Fruit fly (Drosophila melanogaster) whole organism, embryonic: Measurements from ENCODE around the gene Hip14.
A peak's percentile ranks its signal among the peaks of the same experiment; 100 is the strongest.

Source experiments
- Atf-2 ChIP-seq: fragments of 200-800 bp; sonication (Bioruptor generic); optimal IDR thresholded peaks from 2 replicates; lab custom pipeline; 2016; ENCODE audit warnings: missing biosample characterization, missing genetic modification characterization
- BEAF-32 ChIP-seq: fragments of 200-800 bp; sonication (Bioruptor generic); optimal IDR thresholded peaks from 3 replicates; lab custom pipeline; 2017; ENCODE audit warnings: missing biosample characterization, missing genetic modification characterization, mild to moderate bottlenecking, moderate library complexity, missing genetic modification reagents
- CG10565 ChIP-seq: fragments of 200-800 bp; sonication (Bioruptor generic); optimal IDR thresholded peaks from 3 replicates; lab custom pipeline; 2016; ENCODE audit warnings: missing biosample characterization, mild to moderate bottlenecking, missing genetic modification characterization
- CG11085 ChIP-seq: fragments of 200-800 bp; sonication (Bioruptor generic); IDR thresholded peaks from 2 replicates; pipeline ENCODE4 v1.3.6; 2022; ENCODE audit warnings: missing biosample characterization, missing genetic modification characterization
- CG12071 ChIP-seq: fragments of 200-800 bp; sonication (Bioruptor generic); optimal IDR thresholded peaks from 3 replicates; lab custom pipeline; 2018; ENCODE audit warnings: missing biosample characterization, mild to moderate bottlenecking, missing genetic modification characterization
- CG13894 ChIP-seq: fragments of 200-800 bp; sonication (Bioruptor generic); optimal IDR thresholded peaks from 3 replicates; lab custom pipeline; 2018; ENCODE audit warnings: missing biosample characterization, mild to moderate bottlenecking, missing genetic modification characterization, moderate library complexity
- CG1529 ChIP-seq: fragments of 200-800 bp; sonication (Bioruptor generic); optimal IDR thresholded peaks from 3 replicates; lab custom pipeline; 2018; ENCODE audit warnings: missing biosample characterization, missing genetic modification characterization
- CG16779 ChIP-seq: fragments of 200-800 bp; sonication (Bioruptor generic); IDR thresholded peaks from 2 replicates; pipeline ENCODE4 v1.3.6; 2022; ENCODE audit warnings: missing biosample characterization, missing genetic modification characterization
- CG17328 ChIP-seq: fragments of 200-800 bp; sonication (Bioruptor generic); IDR thresholded peaks from 2 replicates; pipeline ENCODE4 v1.3.6; 2022; ENCODE audit warnings: missing biosample characterization, missing genetic modification characterization
- CG17359 ChIP-seq: fragments of 200-800 bp; sonication (Bioruptor generic); optimal IDR thresholded peaks from 3 replicates; lab custom pipeline; 2018; ENCODE audit warnings: missing biosample characterization, mild to moderate bottlenecking, missing genetic modification characterization, moderate library complexity
- CG2712 ChIP-seq: fragments of 200-800 bp; optimal IDR thresholded peaks from 3 replicates; lab custom pipeline; 2019; ENCODE audit warnings: missing biosample characterization, mild to moderate bottlenecking, missing genetic modification characterization, moderate library complexity
- CG30431 ChIP-seq: fragments of 200-800 bp; sonication (Bioruptor generic); optimal IDR thresholded peaks from 2 replicates; lab custom pipeline; 2017; ENCODE audit warnings: missing biosample characterization, missing genetic modification characterization
- CG31224 ChIP-seq: fragments of 200-800 bp; sonication (Bioruptor generic); IDR thresholded peaks from 2 replicates; pipeline ENCODE4 v1.3.6; 2022; ENCODE audit warnings: missing biosample characterization, missing genetic modification characterization
- CG31365 ChIP-seq: fragments of 200-800 bp; sonication (Bioruptor generic); optimal IDR thresholded peaks from 2 replicates; lab custom pipeline; 2018; ENCODE audit warnings: missing biosample characterization, mild to moderate bottlenecking, missing genetic modification characterization
- CG32772 ChIP-seq: fragments of 200-800 bp; sonication (Bioruptor generic); IDR thresholded peaks from 2 replicates; pipeline ENCODE4 v1.3.6; 2022; ENCODE audit warnings: missing biosample characterization, missing genetic modification characterization
- CG3726 ChIP-seq: fragments of 200-800 bp; sonication (Bioruptor generic); IDR thresholded peaks from 3 replicates; pipeline ENCODE4, ENCODE4 v1.3.6; 2022; ENCODE audit warnings: missing biosample characterization, missing genetic modification characterization
- CG3995 ChIP-seq: fragments of 200-800 bp; sonication (Bioruptor generic); optimal IDR thresholded peaks from 3 replicates; lab custom pipeline; 2016; ENCODE audit warnings: missing biosample characterization, missing genetic modification characterization
- CG7271 ChIP-seq: fragments of 200-800 bp; sonication (Bioruptor generic); optimal IDR thresholded peaks from 2 replicates; lab custom pipeline; 2018; ENCODE audit warnings: missing biosample characterization, mild to moderate bottlenecking, missing genetic modification characterization, moderate library complexity
- CG7928 ChIP-seq: fragments of 200-800 bp; sonication (Bioruptor generic); optimal IDR thresholded peaks from 2 replicates; lab custom pipeline; 2017; ENCODE audit warnings: missing biosample characterization, mild to moderate bottlenecking, missing genetic modification characterization
- CG7987 ChIP-seq: fragments of 200-800 bp; sonication (Bioruptor generic); optimal IDR thresholded peaks from 2 replicates; lab custom pipeline; 2018; ENCODE audit warnings: missing biosample characterization, mild to moderate bottlenecking, missing genetic modification characterization, moderate library complexity
- CG8765 ChIP-seq: fragments of 200-800 bp; sonication (Bioruptor generic); IDR thresholded peaks from 2 replicates; pipeline ENCODE4 v1.3.6; 2022; ENCODE audit warnings: missing biosample characterization, missing genetic modification characterization
- Chrac-16 ChIP-seq: fragments of 200-800 bp; sonication (Bioruptor generic); optimal IDR thresholded peaks from 3 replicates; lab custom pipeline; 2016; ENCODE audit warnings: missing biosample characterization, missing genetic modification characterization
- CoRest ChIP-seq: fragments of 200-800 bp; sonication (Bioruptor generic); optimal IDR thresholded peaks from 3 replicates; lab custom pipeline; 2018; ENCODE audit warnings: missing biosample characterization, mild to moderate bottlenecking, missing genetic modification characterization, moderate library complexity
- D ChIP-seq, 2 experiments: fragments of 200-800 bp in 1 of 2; fragments of >200 bp in 1 of 2; sonication (Bioruptor generic) in 1 of 2; optimal IDR thresholded peaks; 2 replicates in 1 of 2; 3 replicates in 1 of 2; lab custom pipeline; 2017; ENCODE audit warnings: mild to moderate bottlenecking in 1 of 2, missing biosample characterization in 1 of 2, missing genetic modification characterization in 1 of 2, missing genetic modification reagents in 1 of 2
- Ets97D ChIP-seq: fragments of 200-800 bp; sonication (Bioruptor generic); optimal IDR thresholded peaks from 3 replicates; lab custom pipeline; 2016; ENCODE audit warnings: missing biosample characterization, missing genetic modification characterization
- HHEX ChIP-seq: fragments of 200-800 bp; sonication (Bioruptor generic); optimal IDR thresholded peaks from 3 replicates; lab custom pipeline; 2017; ENCODE audit warnings: missing biosample characterization, mild to moderate bottlenecking, missing genetic modification characterization, missing genetic modification reagents
- HmgZ ChIP-seq: fragments of 200-800 bp; sonication (Bioruptor generic); optimal IDR thresholded peaks from 2 replicates; lab custom pipeline; 2018; ENCODE audit warnings: missing biosample characterization, mild to moderate bottlenecking, missing genetic modification characterization
- Hmr ChIP-seq: fragments of 200-800 bp; sonication (Bioruptor generic); optimal IDR thresholded peaks from 3 replicates; lab custom pipeline; 2017; ENCODE audit warnings: mild to moderate bottlenecking, missing biosample characterization, missing genetic modification reagents, missing genetic modification characterization
- Lhr ChIP-seq: fragments of 200-800 bp; sonication (Bioruptor generic); optimal IDR thresholded peaks from 3 replicates; lab custom pipeline; 2017; ENCODE audit warnings: mild to moderate bottlenecking, missing biosample characterization, missing genetic modification reagents, missing genetic modification characterization
- Lpt ChIP-seq: fragments of >200 bp; optimal IDR thresholded peaks from 2 replicates; lab custom pipeline; 2018; ENCODE audit warnings: missing biosample characterization, missing genetic modification characterization
- Med ChIP-seq: fragments of 200-800 bp; sonication (Bioruptor generic); peaks from one replicate; lab custom pipeline; 2016; ENCODE audit warnings: missing biosample characterization, missing genetic modification characterization, mild to moderate bottlenecking, inconsistent platforms, moderate library complexity
- NC2β ChIP-seq: fragments of 200-800 bp; sonication (Bioruptor generic); optimal IDR thresholded peaks from 2 replicates; lab custom pipeline; 2016; ENCODE audit warnings: missing biosample characterization, missing genetic modification characterization
- Nf-YA ChIP-seq: fragments of 200-800 bp; sonication (Bioruptor generic); IDR thresholded peaks from 2 replicates; pipeline ENCODE4 v1.3.6; 2022; ENCODE audit warnings: missing biosample characterization, missing genetic modification characterization
- ab ChIP-seq: fragments of 200-800 bp; sonication (Bioruptor generic); optimal IDR thresholded peaks from 2 replicates; lab custom pipeline; 2016; ENCODE audit warnings: missing biosample characterization, missing genetic modification characterization
- caup ChIP-seq: fragments of 200-800 bp; sonication (Bioruptor generic); optimal IDR thresholded peaks from 3 replicates; lab custom pipeline; 2017; ENCODE audit warnings: missing biosample characterization, mild to moderate bottlenecking, missing genetic modification characterization, moderate library complexity; ENCODE audit not compliant: severe bottlenecking
- dimm ChIP-seq: fragments of 200-800 bp; sonication (Bioruptor generic); IDR thresholded peaks from 2 replicates; pipeline ENCODE4 v1.3.6; 2022; ENCODE audit warnings: missing biosample characterization, missing genetic modification characterization
- emc ChIP-seq: fragments of 200-800 bp; sonication (Bioruptor generic); optimal IDR thresholded peaks from 2 replicates; lab custom pipeline; 2016; ENCODE audit warnings: missing biosample characterization, missing genetic modification characterization
- en ChIP-seq: fragments of 200-800 bp; sonication (Bioruptor generic); optimal IDR thresholded peaks from 2 replicates; lab custom pipeline; 2016; ENCODE audit warnings: missing biosample characterization, missing genetic modification characterization
- ftz-f1 ChIP-seq: fragments of 200-800 bp; sonication (Bioruptor generic); optimal IDR thresholded peaks from 2 replicates; lab custom pipeline; 2016; ENCODE audit warnings: missing biosample characterization, missing genetic modification characterization
- grau ChIP-seq: fragments of 200-800 bp; optimal IDR thresholded peaks from 3 replicates; lab custom pipeline; 2019; ENCODE audit warnings: missing biosample characterization, mild to moderate bottlenecking, missing genetic modification characterization, moderate library complexity
- her ChIP-seq: fragments of 200-800 bp; sonication (Bioruptor generic); optimal IDR thresholded peaks from 2 replicates; lab custom pipeline; 2016; ENCODE audit warnings: missing biosample characterization, missing genetic modification characterization
- jing ChIP-seq: fragments of 200-800 bp; sonication (Bioruptor generic); optimal IDR thresholded peaks from 2 replicates; lab custom pipeline; 2018; ENCODE audit warnings: missing biosample characterization, mild to moderate bottlenecking, missing genetic modification characterization
- lov ChIP-seq, 2 experiments: fragments of 200-800 bp in 1 of 2; fragments of >200 bp in 1 of 2; sonication (Bioruptor generic) in 1 of 2; IDR thresholded peaks in 1 of 2; optimal IDR thresholded peaks in 1 of 2; 2 replicates in 1 of 2; 3 replicates in 1 of 2; pipeline versions ENCODE4 v1.3.6 to Lab custom; 2017 to 2022; ENCODE audit warnings: missing biosample characterization in 1 of 2, missing genetic modification characterization in 1 of 2
- peb ChIP-seq: fragments of 200-800 bp; sonication (Bioruptor generic); IDR thresholded peaks from 2 replicates; pipeline ENCODE4 v1.3.6; 2022; ENCODE audit warnings: missing biosample characterization, missing genetic modification characterization
- sqz ChIP-seq: fragments of 200-800 bp; sonication (Bioruptor generic); optimal IDR thresholded peaks from 3 replicates; lab custom pipeline; 2018; ENCODE audit warnings: missing biosample characterization, mild to moderate bottlenecking, missing genetic modification characterization
- tap ChIP-seq: fragments of 200-800 bp; optimal IDR thresholded peaks from 3 replicates; lab custom pipeline; 2019; ENCODE audit warnings: missing biosample characterization, mild to moderate bottlenecking, missing genetic modification characterization, moderate library complexity
- toy ChIP-seq: fragments of 200-800 bp; sonication (Bioruptor generic); IDR thresholded peaks from 2 replicates; pipeline ENCODE4 v1.3.6; 2022; ENCODE audit warnings: missing biosample characterization, missing genetic modification characterization
- unpg ChIP-seq: fragments of 200-800 bp; sonication (Bioruptor generic); optimal IDR thresholded peaks from 3 replicates; lab custom pipeline; 2018; ENCODE audit warnings: missing biosample characterization, mild to moderate bottlenecking, missing genetic modification characterization, moderate library complexity
- zen ChIP-seq: fragments of 200-800 bp; sonication (Bioruptor generic); optimal IDR thresholded peaks from 3 replicates; lab custom pipeline; 2018; ENCODE audit warnings: missing biosample characterization, mild to moderate bottlenecking, missing genetic modification characterization, moderate library complexity

Hip14 gene

DNA sequence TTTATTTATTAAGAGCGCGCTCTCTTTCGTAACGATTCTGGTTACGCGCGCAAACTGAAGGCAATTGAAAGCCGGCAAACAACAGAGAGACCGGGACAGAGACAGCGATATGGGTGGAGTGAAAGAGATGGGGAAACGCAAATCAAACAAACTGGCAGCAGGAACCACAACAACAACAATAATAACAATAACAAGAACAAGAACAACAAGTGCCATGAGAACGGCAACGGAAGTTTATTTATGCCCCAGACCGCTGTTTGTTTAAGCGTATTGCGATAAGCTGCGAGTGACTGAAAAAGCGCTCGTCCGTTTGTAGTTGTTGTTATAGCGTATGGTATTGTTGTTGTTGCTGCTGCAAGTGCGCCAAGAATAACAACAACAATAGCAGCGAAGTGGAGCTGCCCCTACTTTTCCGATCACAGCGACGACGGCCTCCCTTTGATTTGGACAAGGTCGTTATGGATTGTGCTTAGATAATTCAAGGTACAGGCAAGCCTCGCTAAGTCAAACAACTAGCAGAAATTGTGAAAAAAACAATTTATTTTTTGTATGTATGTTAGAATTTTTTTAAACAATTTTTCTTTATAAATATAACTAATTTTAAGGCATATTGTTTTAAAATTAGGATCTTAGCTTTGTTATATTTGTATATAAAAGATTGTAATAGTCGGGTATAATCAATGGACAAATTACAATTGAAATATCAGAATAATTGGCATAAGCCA is 38.2 kb downstream of the Hip14 start (continued):
- TF ChIP-seq CG3726 (GFP tag; lab: Robert Waterston, UW), result no peak
- peak; percentile 96 for TF ChIP-seq Med (GFP tag; lab: Kevin White, UChicago)
- no peak for TF ChIP-seq Lpt (GFP tag; lab: Kevin White, UChicago)
- peak; percentile 45 for TF ChIP-seq unpg
- peak; percentile 68 for TF ChIP-seq Hmr (GFP tag; lab: Kevin White, UChicago)
- TF ChIP-seq BEAF-32, result no peak
- no peak for TF ChIP-seq CG11085 (GFP tag; lab: Robert Waterston, UW)
- peak; percentile 11 for TF ChIP-seq CoRest (tag; lab: Kevin White, UChicago)
- TF ChIP-seq Atf-2, result peak; percentile 42
- TF ChIP-seq CG16779 (GFP tag; lab: Robert Waterston, UW), result 0 out of 2 replicates have a peak, but pooled peaks have one; percentile 22
- no peak for TF ChIP-seq dimm (GFP tag; lab: Robert Waterston, UW)
- peak; percentile 72 for TF ChIP-seq NC2β (GFP tag; lab: Kevin White, UChicago)
- peak; percentile 57 for TF ChIP-seq CG17328
- TF ChIP-seq CG7987, result peak; percentile 66
- no peak for TF ChIP-seq toy (GFP tag; lab: Robert Waterston, UW)
- TF ChIP-seq CG10565 (GFP tag; lab: Kevin White, UChicago), result peak; percentile 5
- TF ChIP-seq HmgZ (tag; lab: Kevin White, UChicago), result peak; percentile 77
- TF ChIP-seq CG3995 (GFP tag; lab: Kevin White, UChicago), result no peak
- peak; percentile 75 for TF ChIP-seq HHEX (GFP tag; lab: Kevin White, UChicago)
- no peak for TF ChIP-seq CG30431 (GFP tag; lab: Kevin White, UChicago)
- no peak for TF ChIP-seq CG13894 (tag; lab: Kevin White, UChicago)
- peak; percentile 53 for TF ChIP-seq CG2712 (tag; lab: Kevin White, UChicago)
- peak; percentile 78 for TF ChIP-seq caup (GFP tag; lab: Kevin White, UChicago)
- TF ChIP-seq CG7928 (GFP tag; lab: Kevin White, UChicago), result no peak
- TF ChIP-seq peb (GFP tag; lab: Robert Waterston, UW), result no peak
- TF ChIP-seq Nf-YA (GFP tag; lab: Robert Waterston, UW), result peak; percentile 23; the same call in 1 of the 2 replicates
- TF ChIP-seq ftz-f1 (GFP tag; lab: Kevin White, UChicago), result peak; percentile 63
- peak; percentile 89 for TF ChIP-seq grau
- peak; percentile 69 for TF ChIP-seq her (GFP tag; lab: Kevin White, UChicago)
- TF ChIP-seq CG7271 (tag; lab: Kevin White, UChicago), result peak; percentile 7
- no peak for TF ChIP-seq jing (GFP tag; lab: Kevin White, UChicago)
- peak; percentile 79 for TF ChIP-seq CG1529 (GFP tag; lab: Kevin White, UChicago)
- peak; percentile 80 for TF ChIP-seq sqz (GFP tag; lab: Kevin White, UChicago)
- no peak for TF ChIP-seq Chrac-16 (GFP tag; lab: Kevin White, UChicago)
- no peak for TF ChIP-seq emc (GFP tag; lab: Kevin White, UChicago)
- no peak for TF ChIP-seq lov (optimal IDR thresholded peaks at IDR 0.05; lab: Kevin White, UChicago)
- peak; percentile 87 for TF ChIP-seq lov (GFP tag; IDR thresholded peaks at IDR 0.05; lab: Robert Waterston, UW)
- TF ChIP-seq zen (tag; lab: Kevin White, UChicago), result peak; percentile 8
- TF ChIP-seq CG32772 (GFP tag; lab: Robert Waterston, UW), result no peak
- peak; percentile 37 for TF ChIP-seq en
- no peak for TF ChIP-seq CG8765 (GFP tag; lab: Robert Waterston, UW)
- no peak for TF ChIP-seq Ets97D (GFP tag; lab: Kevin White, UChicago)
- TF ChIP-seq tap (tag; lab: Kevin White, UChicago), result peak; percentile 17
- TF ChIP-seq ab, result no peak
- peak; percentile 59 for TF ChIP-seq CG12071 (GFP tag; lab: Kevin White, UChicago)
- no peak for TF ChIP-seq CG31224 (GFP tag; lab: Robert Waterston, UW)
- peak; percentile 65 for TF ChIP-seq CG17359
- peak; percentile 55 for TF ChIP-seq CG31365 (tag; lab: Kevin White, UChicago)
- peak; percentile 54 for TF ChIP-seq Lhr (GFP tag; lab: Kevin White, UChicago)
- no peak for TF ChIP-seq D (optimal IDR thresholded peaks at IDR 0.05; lab: Kevin White, UChicago)
- peak; percentile 66 for TF ChIP-seq D (GFP tag; optimal IDR thresholded peaks at IDR 0.05; lab: Kevin White, UChicago)
